Fruit fly (Drosophila melanogaster) whole organism, pupa: ENCODE results near the gene mld.
A peak's percentile ranks its signal among the peaks of the same experiment; 100 is the strongest.

Experiments used
- CG10348 ChIP-seq: fragments of 200-800 bp; sonication (Bioruptor generic); IDR thresholded peaks from 2 replicates; pipeline ENCODE4 v1.3.6; 2022; ENCODE audit warnings: missing biosample characterization, missing genetic modification characterization
- CG12605 ChIP-seq: fragments of 200-800 bp; sonication (Bioruptor generic); IDR thresholded peaks from 2 replicates; pipeline ENCODE4 v1.3.6; 2022; ENCODE audit warnings: missing biosample characterization, missing genetic modification characterization
- CG13204 ChIP-seq: fragments of 200-800 bp; sonication (Bioruptor generic); optimal IDR thresholded peaks from 2 replicates; lab custom pipeline; 2018; ENCODE audit warnings: missing biosample characterization, mild to moderate bottlenecking, missing genetic modification characterization, moderate library complexity
- CG14655 ChIP-seq: fragments of 200-800 bp; sonication (Bioruptor generic); optimal IDR thresholded peaks from 3 replicates; lab custom pipeline; 2017; ENCODE audit warnings: mild to moderate bottlenecking, missing biosample characterization, missing genetic modification reagents, missing genetic modification characterization
- CG15710 ChIP-seq: fragments of 200-800 bp; sonication (Bioruptor generic); optimal IDR thresholded peaks from 2 replicates; lab custom pipeline; 2018; ENCODE audit warnings: missing biosample characterization, mild to moderate bottlenecking, missing genetic modification characterization, moderate library complexity
- CG17806 ChIP-seq: fragments of 200-800 bp; sonication (Bioruptor generic); optimal IDR thresholded peaks from 2 replicates; lab custom pipeline; 2018; ENCODE audit warnings: missing biosample characterization, mild to moderate bottlenecking, missing genetic modification characterization, moderate library complexity
- CG32121 ChIP-seq: fragments of 200-800 bp; sonication (Bioruptor generic); IDR thresholded peaks from 2 replicates; pipeline ENCODE4 v1.3.6; 2022; ENCODE audit warnings: missing biosample characterization, missing genetic modification characterization
- CG34367 ChIP-seq: fragments of 200-800 bp; sonication (Bioruptor generic); optimal IDR thresholded peaks from 2 replicates; lab custom pipeline; 2018; ENCODE audit warnings: missing biosample characterization, mild to moderate bottlenecking, missing genetic modification characterization
- CG4496 ChIP-seq: fragments of 200-800 bp; sonication (Bioruptor generic); IDR thresholded peaks from 3 replicates; pipeline ENCODE4 v1.3.6; 2022; ENCODE audit warnings: missing biosample characterization, missing genetic modification characterization
- CG8159 ChIP-seq: fragments of 200-800 bp; sonication (Bioruptor generic); optimal IDR thresholded peaks from 3 replicates; lab custom pipeline; 2018; ENCODE audit warnings: missing biosample characterization, mild to moderate bottlenecking, missing genetic modification characterization, moderate library complexity
- CG8301 ChIP-seq: fragments of 200-800 bp; sonication (Bioruptor generic); optimal IDR thresholded peaks from 2 replicates; lab custom pipeline; 2018; ENCODE audit warnings: missing biosample characterization, mild to moderate bottlenecking, missing genetic modification characterization
- CG9948 ChIP-seq: fragments of 200-800 bp; sonication (Bioruptor generic); optimal IDR thresholded peaks from 2 replicates; lab custom pipeline; 2018; ENCODE audit warnings: missing biosample characterization, mild to moderate bottlenecking, missing genetic modification characterization, moderate library complexity
- D1 ChIP-seq: fragments of 200-800 bp; sonication (Bioruptor generic); optimal IDR thresholded peaks from 2 replicates; lab custom pipeline; 2018; ENCODE audit warnings: missing biosample characterization, mild to moderate bottlenecking, missing genetic modification characterization, moderate library complexity
- EcR ChIP-seq: fragments of 200-800 bp; sonication (Bioruptor generic); optimal IDR thresholded peaks from 3 replicates; lab custom pipeline; 2019; ENCODE audit warnings: missing biosample characterization, missing genetic modification characterization, mild to moderate bottlenecking, moderate library complexity, missing genetic modification reagents
- Ets98B ChIP-seq: fragments of 200-800 bp; sonication (Bioruptor generic); IDR thresholded peaks from 2 replicates; pipeline ENCODE4 v1.3.6; 2022; ENCODE audit warnings: missing biosample characterization, missing genetic modification characterization
- Pif1A ChIP-seq: fragments of 200-800 bp; sonication (Bioruptor generic); optimal IDR thresholded peaks from 3 replicates; lab custom pipeline; 2016; ENCODE audit warnings: missing biosample characterization, missing genetic modification characterization
- Pif1B ChIP-seq: fragments of 200-800 bp; sonication (Bioruptor generic); optimal IDR thresholded peaks from 3 replicates; lab custom pipeline; 2016; ENCODE audit warnings: missing biosample characterization, missing genetic modification characterization
- Snoo ChIP-seq: fragments of 200-800 bp; sonication (Bioruptor generic); optimal IDR thresholded peaks from 3 replicates; lab custom pipeline; 2017; ENCODE audit warnings: missing biosample characterization, mild to moderate bottlenecking, missing genetic modification characterization, inconsistent platforms
- fd96Ca ChIP-seq: fragments of 200-800 bp; sonication (Bioruptor generic); IDR thresholded peaks from 3 replicates; pipeline ENCODE4 v1.3.6; 2022; ENCODE audit warnings: missing biosample characterization, missing genetic modification characterization
- gl ChIP-seq: fragments of 200-800 bp; sonication (Bioruptor generic); optimal IDR thresholded peaks from 2 replicates; lab custom pipeline; 2018; ENCODE audit warnings: missing biosample characterization, mild to moderate bottlenecking, missing genetic modification characterization
- rn ChIP-seq: fragments of 200-800 bp; sonication (Bioruptor generic); IDR thresholded peaks from 2 replicates; pipeline ENCODE4 v1.3.6; 2022; ENCODE audit warnings: missing biosample characterization, missing genetic modification characterization

The mld gene

dm6 chr3R:24571386-24572124 lies 13.9 kb upstream of the mld start:
- TF ChIP-seq CG8159 (tag; lab: Kevin White, UChicago), result no peak
- peak; percentile 16 for TF ChIP-seq Pif1A (GFP tag; lab: Kevin White, UChicago)
- no peak for TF ChIP-seq CG14655 (GFP tag; lab: Kevin White, UChicago)
- TF ChIP-seq CG15710, result no peak
- TF ChIP-seq CG32121 (GFP tag; lab: Robert Waterston, UW), result peak; percentile 53; the same call in 1 of the 2 replicates
- peak; percentile 29 for TF ChIP-seq EcR (GFP tag; lab: Kevin White, UChicago)
- 0 out of 2 replicates have a peak, but pooled peaks have one; percentile 11 for TF ChIP-seq CG12605 (GFP tag; lab: Robert Waterston, UW)
- peak; percentile 19 for TF ChIP-seq Pif1B (GFP tag; lab: Kevin White, UChicago)
- TF ChIP-seq CG13204, result no peak
- peak; percentile 50; the same call in 1 of the 2 replicates for TF ChIP-seq Ets98B (GFP tag; lab: Robert Waterston, UW)
- TF ChIP-seq fd96Ca, result peak; percentile 51; the same call in 2 of the 3 replicates
- peak; percentile 55; the same call in 1 of the 3 replicates for TF ChIP-seq CG4496 (GFP tag; lab: Robert Waterston, UW)
- TF ChIP-seq D1 (tag; lab: Kevin White, UChicago), result peak; percentile 25

- TF ChIP-seq CG15710 (peak; percentile 97), CG8301 (tag; lab: Kevin White, UChicago) (peak; percentile 97), CG34367 (peak; percentile 94), CG13204 (peak; percentile 79), rn (peak; percentile 99), CG9948 (peak; percentile 93), Pif1A (GFP tag; lab: Kevin White, UChicago) (peak; percentile 98), fd96Ca (peak; percentile 99), Pif1B (GFP tag; lab: Kevin White, UChicago) (peak; percentile 98), gl (tag; lab: Kevin White, UChicago) (peak; percentile 86), EcR (GFP tag; lab: Kevin White, UChicago) (peak; percentile 63), Ets98B (GFP tag; lab: Robert Waterston, UW) (peak; percentile 100), CG4496 (GFP tag; lab: Robert Waterston, UW) (peak; percentile 100), CG17806 (tag; lab: Kevin White, UChicago) (peak; percentile 96), D1 (tag; lab: Kevin White, UChicago) (peak; percentile 80), CG8159 (tag; lab: Kevin White, UChicago) (peak; percentile 95), Snoo (peak; percentile 99), CG10348 (peak; percentile 93), CG14655 (GFP tag; lab: Kevin White, UChicago) (peak; percentile 98), CG32121 (GFP tag; lab: Robert Waterston, UW) (peak; percentile 99), CG12605 (GFP tag; lab: Robert Waterston, UW) (peak; percentile 99)
Measured at dm6 chr3R:24572540-24573043, 12.9 kb upstream of the mld start.

dm6 chr3R:24573094-24573732 lies 12.2 kb upstream of the mld start:
- no peak for TF ChIP-seq Ets98B (GFP tag; lab: Robert Waterston, UW)
- TF ChIP-seq fd96Ca, result no peak
- TF ChIP-seq CG8159 (tag; lab: Kevin White, UChicago), result no peak
- TF ChIP-seq rn, result no peak
- TF ChIP-seq CG34367, result no peak
- no peak for TF ChIP-seq CG4496 (GFP tag; lab: Robert Waterston, UW)

- TF ChIP-seq fd96Ca (no peak), CG12605 (GFP tag; lab: Robert Waterston, UW) (no peak), CG13204 (no peak), CG17806 (tag; lab: Kevin White, UChicago) (peak; percentile 40), CG4496 (GFP tag; lab: Robert Waterston, UW) (no peak), Snoo (peak; percentile 27), CG14655 (GFP tag; lab: Kevin White, UChicago) (peak; percentile 17), CG15710 (peak; percentile 70), CG32121 (GFP tag; lab: Robert Waterston, UW) (no peak), EcR (GFP tag; lab: Kevin White, UChicago) (no peak), CG8159 (tag; lab: Kevin White, UChicago) (peak; percentile 83), CG9948 (peak; percentile 67), CG34367 (peak; percentile 33), D1 (tag; lab: Kevin White, UChicago) (peak; percentile 35), Pif1B (GFP tag; lab: Kevin White, UChicago) (no peak), Ets98B (GFP tag; lab: Robert Waterston, UW) (no peak), rn (no peak), CG10348 (no peak), CG8301 (tag; lab: Kevin White, UChicago) (peak; percentile 9), gl (tag; lab: Kevin White, UChicago) (no peak), Pif1A (GFP tag; lab: Kevin White, UChicago) (no peak)
Measured at dm6 chr3R:24574123-24574522, 11.3 kb upstream of the mld start.

- TF ChIP-seq EcR (GFP tag; lab: Kevin White, UChicago) (no peak), Snoo (no peak), CG13204 (no peak), D1 (tag; lab: Kevin White, UChicago) (no peak), CG10348 (no peak), CG17806 (tag; lab: Kevin White, UChicago) (no peak), CG8159 (tag; lab: Kevin White, UChicago) (no peak), gl (tag; lab: Kevin White, UChicago) (no peak), CG14655 (GFP tag; lab: Kevin White, UChicago) (no peak), CG15710 (no peak), CG4496 (GFP tag; lab: Robert Waterston, UW) (no peak), rn (no peak), CG34367 (no peak), CG12605 (GFP tag; lab: Robert Waterston, UW) (no peak), Pif1B (GFP tag; lab: Kevin White, UChicago) (no peak), CG8301 (tag; lab: Kevin White, UChicago) (no peak), CG9948 (no peak), CG32121 (GFP tag; lab: Robert Waterston, UW) (no peak)
- TF ChIP-seq, all 21 proteins: peak for 0
Measured at dm6 chr3R:24575109-24575508, 10.3 kb upstream of the mld start.
